Fruit fly (Drosophila melanogaster) Kc167 (cell line): ENCODE measurements around the gene lab.

Experiments
- h ChIP-seq: fragments of >200 bp; optimal IDR thresholded peaks from 3 replicates; lab custom pipeline; 2018; ENCODE audit warnings: missing external identifiers
- insv ChIP-seq: fragments of >200 bp; optimal IDR thresholded peaks from 3 replicates; lab custom pipeline; 2018; ENCODE audit warnings: missing external identifiers

DNA sequence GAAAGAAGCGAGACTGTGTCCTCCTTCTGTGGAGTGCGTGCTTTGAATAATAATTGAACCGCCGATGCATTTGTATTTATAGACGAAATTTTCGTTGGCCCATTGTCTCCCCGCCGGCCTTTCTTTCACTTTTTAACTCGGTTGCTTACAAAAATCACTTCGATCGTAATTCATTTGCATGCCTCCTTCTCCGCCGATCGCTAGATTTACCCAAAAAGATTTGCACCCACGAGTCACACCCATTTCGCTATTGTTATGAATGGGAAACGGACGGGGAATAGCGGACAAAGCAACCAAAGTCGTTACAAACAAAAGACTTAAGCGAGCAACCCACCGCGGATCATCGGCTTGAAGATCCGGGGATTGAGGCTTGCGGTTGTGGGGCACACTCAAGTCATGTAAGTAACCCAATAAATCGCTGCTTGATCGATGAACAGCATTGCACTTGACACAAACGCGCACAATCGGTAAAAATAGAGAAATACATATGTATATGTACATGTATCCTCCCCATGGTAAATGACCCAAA, 17.9 kb upstream of the lab start, which contains the start of gene Ccp84Ac:
- no peak for TF ChIP-seq h (lab: Kevin White, UChicago)
- no peak for TF ChIP-seq insv
